Worm (Caenorhabditis elegans) whole organism, L3 larva: ENCODE results near the gene pgph-1.

Experiments used
- ZK546.5 ChIP-seq: sonication (generic microtip); optimal IDR thresholded peaks from 2 replicates; lab custom pipeline; 2017; ENCODE audit warnings: missing biosample characterization, missing genetic modification characterization
- aly-2 ChIP-seq: fragments of 150-350 bp; optimal IDR thresholded peaks from 2 replicates; lab custom pipeline; 2014; ENCODE audit warnings: missing biosample characterization, missing genetic modification characterization
- ama-1 ChIP-seq: fragments of 150-350 bp; optimal IDR thresholded peaks from 2 replicates; lab custom pipeline; 2018
- ceh-16 ChIP-seq: sonication (generic microtip); optimal IDR thresholded peaks from 2 replicates; lab custom pipeline; 2017; ENCODE audit warnings: missing biosample characterization, missing genetic modification characterization
- ceh-28 ChIP-seq: fragments of 150-350 bp; optimal IDR thresholded peaks from 2 replicates; lab custom pipeline; 2014; ENCODE audit warnings: missing biosample characterization, missing genetic modification reagents, missing genetic modification characterization
- ceh-82 ChIP-seq: fragments of 150-350 bp; optimal IDR thresholded peaks from 2 replicates; lab custom pipeline; 2014; ENCODE audit warnings: missing biosample characterization, missing genetic modification characterization
- ceh-9 ChIP-seq: sonication (generic microtip); optimal IDR thresholded peaks from 2 replicates; lab custom pipeline; 2018; ENCODE audit warnings: missing biosample characterization, missing genetic modification characterization
- daf-12 ChIP-seq: fragments of 150-350 bp; optimal IDR thresholded peaks from 2 replicates; lab custom pipeline; 2014; ENCODE audit warnings: missing biosample characterization, missing genetic modification reagents, missing genetic modification characterization
- elt-1 ChIP-seq: fragments of 150-350 bp; optimal IDR thresholded peaks from 2 replicates; lab custom pipeline; 2014; ENCODE audit warnings: missing biosample characterization, missing genetic modification characterization
- elt-2 ChIP-seq: sonication (generic microtip); optimal IDR thresholded peaks from 2 replicates; lab custom pipeline; 2016; ENCODE audit warnings: missing genetic modification reagents, mild to moderate bottlenecking, missing genetic modification characterization, missing compliant biosample characterization
- elt-3 ChIP-seq, 3 experiments: fragments of 150-350 bp in 1 of 3; sonication (generic microtip) in 2 of 3; optimal IDR thresholded peaks; 2 replicates in 2 of 3; 4 replicates in 1 of 3; lab custom pipeline; 2014 to 2017; ENCODE audit warnings: missing biosample characterization in 3 of 3, missing genetic modification characterization in 3 of 3
- eor-1 ChIP-seq, 2 experiments: fragments of 150-350 bp; optimal IDR thresholded peaks; 2 replicates each; lab custom pipeline; 2014 to 2018; ENCODE audit warnings: missing biosample characterization in 2 of 2, missing genetic modification characterization in 2 of 2
- fkh-10 ChIP-seq: sonication (generic microtip); optimal IDR thresholded peaks from 2 replicates; lab custom pipeline; 2017; ENCODE audit warnings: missing biosample characterization, missing genetic modification reagents, missing genetic modification characterization
- fkh-2 ChIP-seq: fragments of 150-350 bp; optimal IDR thresholded peaks from 2 replicates; lab custom pipeline; 2014; ENCODE audit warnings: missing biosample characterization, missing genetic modification reagents, missing genetic modification characterization
- fos-1 ChIP-seq: fragments of 150-350 bp; optimal IDR thresholded peaks from 2 replicates; lab custom pipeline; 2014; ENCODE audit warnings: missing biosample characterization, missing genetic modification characterization
- hmg-11 ChIP-seq: sonication (generic microtip); optimal IDR thresholded peaks from 2 replicates; lab custom pipeline; 2016; ENCODE audit warnings: missing genetic modification characterization, missing compliant biosample characterization
- jun-1 ChIP-seq: fragments of 150-350 bp; optimal IDR thresholded peaks from 2 replicates; lab custom pipeline; 2014; ENCODE audit warnings: missing biosample characterization, missing genetic modification reagents, missing genetic modification characterization
- lin-15B ChIP-seq: fragments of 150-350 bp; optimal IDR thresholded peaks from 2 replicates; lab custom pipeline; 2014; ENCODE audit warnings: missing biosample characterization, missing genetic modification characterization
- lin-39 ChIP-seq: fragments of 150-350 bp; optimal IDR thresholded peaks from 2 replicates; lab custom pipeline; 2018; ENCODE audit warnings: missing biosample characterization, missing genetic modification reagents, missing genetic modification characterization
- lsy-12 ChIP-seq: sonication (generic microtip); optimal IDR thresholded peaks from 2 replicates; lab custom pipeline; 2016; ENCODE audit warnings: mild to moderate bottlenecking, missing genetic modification characterization, missing compliant biosample characterization
- mdl-1 ChIP-seq: fragments of 150-350 bp; optimal IDR thresholded peaks from 2 replicates; lab custom pipeline; 2014; ENCODE audit warnings: missing biosample characterization, missing genetic modification characterization
- mml-1 ChIP-seq: fragments of 150-350 bp; sonication (generic microtip); optimal IDR thresholded peaks from 3 replicates; lab custom pipeline; 2014; ENCODE audit warnings: missing biosample characterization, missing genetic modification characterization
- nfya-1 ChIP-seq: sonication (generic microtip); optimal IDR thresholded peaks from 2 replicates; lab custom pipeline; 2017; ENCODE audit warnings: missing genetic modification characterization, mild to moderate bottlenecking, missing compliant biosample characterization, antibody characterized with exemption, moderate library complexity; ENCODE audit not compliant: insufficient read depth
- nhr-23 ChIP-seq: fragments of 150-350 bp; optimal IDR thresholded peaks from 2 replicates; lab custom pipeline; 2014; ENCODE audit warnings: missing biosample characterization, missing genetic modification reagents, missing genetic modification characterization
- nhr-237 ChIP-seq: fragments of 150-350 bp; optimal IDR thresholded peaks from 2 replicates; lab custom pipeline; 2014; ENCODE audit warnings: missing biosample characterization, missing genetic modification characterization
- nhr-28 ChIP-seq: fragments of 150-350 bp; optimal IDR thresholded peaks from 2 replicates; lab custom pipeline; 2014; ENCODE audit warnings: missing biosample characterization, missing genetic modification characterization
- nhr-43 ChIP-seq: sonication (generic microtip); optimal IDR thresholded peaks from 2 replicates; lab custom pipeline; 2016; ENCODE audit warnings: mild to moderate bottlenecking, missing genetic modification characterization, missing compliant biosample characterization; ENCODE audit not compliant: poor library complexity, severe bottlenecking
- nhr-76 ChIP-seq: fragments of 150-350 bp; sonication (generic microtip); optimal IDR thresholded peaks from 5 replicates; lab custom pipeline; 2014; ENCODE audit warnings: missing biosample characterization, missing genetic modification characterization
- nhr-77 ChIP-seq: fragments of 150-350 bp; optimal IDR thresholded peaks from 2 replicates; lab custom pipeline; 2014; ENCODE audit warnings: missing biosample characterization, missing genetic modification characterization
- pha-4 ChIP-seq: fragments of 150-350 bp; optimal IDR thresholded peaks from 2 replicates; lab custom pipeline; 2014; ENCODE audit warnings: missing biosample characterization, missing genetic modification reagents, missing genetic modification characterization
- pqm-1 ChIP-seq: fragments of 150-350 bp; optimal IDR thresholded peaks from 2 replicates; lab custom pipeline; 2017; ENCODE audit warnings: missing biosample characterization, missing genetic modification characterization, inconsistent platforms
- tbx-2 ChIP-seq: sonication (generic microtip); optimal IDR thresholded peaks from 2 replicates; lab custom pipeline; 2016; ENCODE audit warnings: mild to moderate bottlenecking, missing genetic modification characterization, missing compliant biosample characterization
- unc-39 ChIP-seq: sonication (generic microtip); optimal IDR thresholded peaks from 4 replicates; lab custom pipeline; 2017; ENCODE audit warnings: missing biosample characterization, missing genetic modification characterization
- unc-62 ChIP-seq: fragments of 150-350 bp; sonication (generic microtip); optimal IDR thresholded peaks from 4 replicates; lab custom pipeline; 2014; ENCODE audit warnings: missing biosample characterization, missing genetic modification reagents, missing genetic modification characterization

pgph-1 gene

DNA sequence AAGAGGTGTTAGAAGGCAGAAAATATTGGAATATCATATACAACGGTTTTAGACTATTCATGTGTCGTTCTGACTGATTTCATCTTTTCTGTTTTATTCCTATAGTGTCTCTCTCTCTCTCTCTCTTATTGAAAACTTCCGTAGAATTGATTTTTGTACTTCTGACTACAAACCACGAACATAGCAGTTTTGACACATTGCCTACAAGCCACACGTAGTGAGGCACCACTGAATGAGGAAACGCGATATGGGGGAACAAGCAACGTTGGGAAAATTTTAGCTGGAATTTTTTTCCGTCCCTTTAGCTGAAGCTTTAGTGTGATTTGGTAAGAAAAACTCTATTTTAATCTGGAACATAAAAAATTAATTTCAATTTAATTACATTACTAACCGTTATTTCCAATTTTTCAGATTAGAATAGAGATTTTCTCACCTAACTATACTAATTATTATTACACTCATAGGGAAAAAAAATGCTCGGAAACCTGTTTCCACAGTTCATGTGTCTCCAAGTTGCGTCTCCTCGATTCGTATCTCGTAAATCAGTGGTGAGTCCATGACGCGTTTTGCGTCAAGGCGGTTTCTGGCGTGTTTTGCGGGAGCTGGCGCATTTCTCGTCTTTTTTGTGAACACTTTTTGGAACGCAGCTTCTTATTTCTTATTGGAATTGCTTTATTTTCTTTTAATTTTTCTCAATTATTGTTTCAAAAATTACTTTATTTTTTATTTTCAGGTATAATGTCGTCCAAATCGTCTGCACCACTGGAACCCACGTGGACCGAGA lies 37.4 kb upstream of the pgph-1 start, which contains the start of the genes nhr-142 and F44E7.9 (continued):
- TF ChIP-seq elt-1 (tag; lab: Kevin White, UChicago) (no peak), nhr-77 (tag; lab: Kevin White, UChicago) (peak; percentile 41), nfya-1 (tag; lab: Kevin White, UChicago) (peak; percentile 72), tbx-2 (tag; lab: Kevin White, UChicago) (peak; percentile 71), unc-39 (no peak), fkh-10 (peak; percentile 6), nhr-237 (no peak), daf-12 (no peak), lin-39 (tag; lab: Kevin White, UChicago) (peak; percentile 52), ceh-9 (tag; lab: Kevin White, UChicago) (no peak), nhr-43 (tag; lab: Kevin White, UChicago) (peak; percentile 78), nhr-28 (tag; lab: Kevin White, UChicago) (no peak), ama-1 (lab: Kevin White, UChicago) (no peak), ceh-28 (tag; lab: Kevin White, UChicago) (peak; percentile 10), lin-15B (tag; lab: Kevin White, UChicago) (peak; percentile 91)
- TF ChIP-seq, all 47 proteins: peak for 24

DNA sequence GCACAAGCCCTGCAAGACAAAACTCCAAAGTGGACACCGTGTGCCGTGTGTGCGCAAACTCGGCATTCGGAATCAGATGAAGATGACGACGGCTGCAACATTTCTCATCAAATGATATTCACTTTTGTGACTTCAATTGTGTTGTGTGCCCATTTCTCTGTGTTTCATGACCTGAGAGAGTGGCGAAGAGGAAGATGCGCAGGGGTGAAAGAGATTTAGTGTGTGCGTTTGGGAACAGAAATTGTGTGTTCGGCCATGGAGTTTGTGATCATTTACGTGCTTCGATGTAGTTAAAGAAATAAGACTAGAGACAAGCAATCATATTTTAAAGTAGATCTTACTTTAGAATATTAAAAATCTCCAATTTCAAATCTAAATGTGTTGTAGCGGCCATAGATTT lies 35.3 kb upstream of the pgph-1 start:
- no peak for TF ChIP-seq pqm-1 (tag; lab: Kevin White, UChicago)
- no peak for TF ChIP-seq ceh-16 (tag; lab: Kevin White, UChicago)
- no peak for TF ChIP-seq eor-1 (tag; optimal IDR thresholded peaks at IDR 0.05; lab: Kevin White, UChicago)
- no peak for TF ChIP-seq hmg-11
- no peak for TF ChIP-seq elt-2 (tag; lab: Kevin White, UChicago)
- TF ChIP-seq lin-39 (tag; lab: Kevin White, UChicago), result no peak
- no peak for TF ChIP-seq aly-2 (tag; lab: Kevin White, UChicago)
- no peak for TF ChIP-seq unc-62 (GFP tag; lab: Kevin White, UChicago)
- TF ChIP-seq ceh-82 (tag; lab: Kevin White, UChicago), result no peak
- no peak for TF ChIP-seq ceh-9 (tag; lab: Kevin White, UChicago)
- no peak for TF ChIP-seq nhr-23 (tag; lab: Kevin White, UChicago)
- TF ChIP-seq nfya-1 (tag; lab: Kevin White, UChicago), result no peak
- TF ChIP-seq jun-1 (tag; lab: Kevin White, UChicago), result no peak
- no peak for TF ChIP-seq mdl-1 (tag; lab: Kevin White, UChicago)
- no peak for TF ChIP-seq ceh-28 (tag; lab: Kevin White, UChicago)
- TF ChIP-seq fos-1 (tag; lab: Kevin White, UChicago), result no peak
- no peak for TF ChIP-seq elt-3 (tag; optimal IDR thresholded peaks at IDR 0.05; lab: Kevin White, UChicago)
- TF ChIP-seq ama-1 (lab: Kevin White, UChicago), result no peak
- TF ChIP-seq nhr-77 (tag; lab: Kevin White, UChicago), result no peak
- TF ChIP-seq unc-39, result no peak

DNA sequence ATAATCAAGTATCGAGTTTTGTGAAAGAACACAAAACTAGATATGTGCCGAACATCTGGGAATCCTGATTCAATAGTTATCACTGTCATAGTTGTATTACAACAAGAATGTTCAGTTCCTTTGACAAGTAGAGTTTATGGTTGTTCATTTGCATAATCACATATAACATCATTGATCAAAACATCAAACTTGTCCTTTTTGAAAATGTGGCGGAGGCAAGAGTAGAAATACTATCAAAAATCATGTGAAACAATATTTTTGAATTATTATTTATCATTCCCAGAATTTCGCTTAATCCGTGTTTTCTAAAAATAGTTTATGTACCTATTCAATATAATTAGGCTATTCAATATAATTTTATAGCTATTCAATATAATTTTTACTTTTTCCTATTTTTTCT lies 32.0 kb upstream of the pgph-1 start, which contains the start of gene F44E7.7:
TSS of gene F44E7.7 (minus strand) at position 101 of the 400 bp plus-strand sequence.
- TF ChIP-seq ama-1 (lab: Kevin White, UChicago), result no peak
- no peak for TF ChIP-seq nhr-76 (tag; lab: Kevin White, UChicago)
- no peak for TF ChIP-seq tbx-2 (tag; lab: Kevin White, UChicago)
- no peak for TF ChIP-seq nfya-1 (tag; lab: Kevin White, UChicago)
- no peak for TF ChIP-seq ceh-16 (tag; lab: Kevin White, UChicago)
- TF ChIP-seq fos-1 (tag; lab: Kevin White, UChicago), result no peak
- no peak for TF ChIP-seq ceh-28 (tag; lab: Kevin White, UChicago)
- no peak for TF ChIP-seq ceh-82 (tag; lab: Kevin White, UChicago)
- no peak for TF ChIP-seq ZK546.5
- TF ChIP-seq nhr-77 (tag; lab: Kevin White, UChicago), result no peak
- TF ChIP-seq mml-1, result no peak
- no peak for TF ChIP-seq pha-4 (tag; lab: Kevin White, UChicago)
- no peak for TF ChIP-seq fkh-2 (tag; lab: Kevin White, UChicago)
- TF ChIP-seq hmg-11, result no peak
- TF ChIP-seq lsy-12, result no peak
- no peak for TF ChIP-seq unc-39
- no peak for TF ChIP-seq elt-1 (tag; lab: Kevin White, UChicago)
- TF ChIP-seq mdl-1 (tag; lab: Kevin White, UChicago), result no peak
- no peak for TF ChIP-seq unc-62 (GFP tag; lab: Kevin White, UChicago)
